Fruit fly (Drosophila melanogaster) whole organism, adult: ENCODE results near the gene CG31715.

Source experiments
- CG14711 ChIP-seq: fragments of 200-800 bp; sonication (Bioruptor generic); optimal IDR thresholded peaks from 2 replicates; lab custom pipeline; 2018; ENCODE audit warnings: missing biosample characterization, mild to moderate bottlenecking, missing genetic modification characterization, moderate library complexity
- CG33017 ChIP-seq: fragments of 200-800 bp; sonication (Bioruptor generic); optimal IDR thresholded peaks from 2 replicates; lab custom pipeline; 2018; ENCODE audit warnings: missing biosample characterization, mild to moderate bottlenecking, missing genetic modification characterization, moderate library complexity
- CG5204 ChIP-seq: fragments of 200-800 bp; sonication (Bioruptor generic); optimal IDR thresholded peaks from 2 replicates; lab custom pipeline; 2016; ENCODE audit warnings: missing biosample characterization, missing genetic modification characterization
- CG7101 ChIP-seq: fragments of 200-800 bp; sonication (Bioruptor generic); optimal IDR thresholded peaks from 2 replicates; lab custom pipeline; 2018; ENCODE audit warnings: missing biosample characterization, mild to moderate bottlenecking, missing genetic modification characterization, moderate library complexity
- Clk ChIP-seq: fragments of 200-800 bp; sonication (Bioruptor generic); optimal IDR thresholded peaks from 2 replicates; lab custom pipeline; 2017; ENCODE audit warnings: missing biosample characterization, missing genetic modification characterization
- Crg-1 ChIP-seq: fragments of 200-800 bp; sonication (Bioruptor generic); optimal IDR thresholded peaks from 2 replicates; lab custom pipeline; 2016; ENCODE audit warnings: missing biosample characterization, missing genetic modification characterization
- Hr96 ChIP-seq: fragments of 200-800 bp; sonication (Bioruptor generic); optimal IDR thresholded peaks from 2 replicates; lab custom pipeline; 2016; ENCODE audit warnings: missing biosample characterization, missing genetic modification characterization
- Mnt ChIP-seq: fragments of 200-800 bp; sonication (Bioruptor generic); optimal IDR thresholded peaks from 2 replicates; lab custom pipeline; 2016; ENCODE audit warnings: missing biosample characterization, mild to moderate bottlenecking, missing genetic modification characterization
- bab1 ChIP-seq: fragments of 200-800 bp; sonication (Bioruptor generic); optimal IDR thresholded peaks from 3 replicates; lab custom pipeline; 2019; ENCODE audit warnings: missing biosample characterization, mild to moderate bottlenecking, missing genetic modification characterization, moderate library complexity
- cic ChIP-seq: fragments of 200-800 bp; sonication (Bioruptor generic); optimal IDR thresholded peaks from 2 replicates; lab custom pipeline; 2017; ENCODE audit warnings: missing biosample characterization, mild to moderate bottlenecking, missing genetic modification characterization, moderate library complexity
- kay ChIP-seq: fragments of 200-800 bp; sonication (Bioruptor generic); peaks from one replicate; lab custom pipeline; 2016; ENCODE audit warnings: missing biosample characterization, missing genetic modification characterization, borderline replicate concordance
- ovo ChIP-seq: fragments of 200-800 bp; sonication (Bioruptor generic); optimal IDR thresholded peaks from 2 replicates; lab custom pipeline; 2016; ENCODE audit warnings: missing biosample characterization, missing genetic modification characterization
- pad ChIP-seq: fragments of 200-800 bp; sonication (Bioruptor generic); optimal IDR thresholded peaks from 3 replicates; lab custom pipeline; 2017; ENCODE audit warnings: missing biosample characterization, missing genetic modification characterization, mild to moderate bottlenecking, moderate library complexity, missing genetic modification reagents

DNA sequence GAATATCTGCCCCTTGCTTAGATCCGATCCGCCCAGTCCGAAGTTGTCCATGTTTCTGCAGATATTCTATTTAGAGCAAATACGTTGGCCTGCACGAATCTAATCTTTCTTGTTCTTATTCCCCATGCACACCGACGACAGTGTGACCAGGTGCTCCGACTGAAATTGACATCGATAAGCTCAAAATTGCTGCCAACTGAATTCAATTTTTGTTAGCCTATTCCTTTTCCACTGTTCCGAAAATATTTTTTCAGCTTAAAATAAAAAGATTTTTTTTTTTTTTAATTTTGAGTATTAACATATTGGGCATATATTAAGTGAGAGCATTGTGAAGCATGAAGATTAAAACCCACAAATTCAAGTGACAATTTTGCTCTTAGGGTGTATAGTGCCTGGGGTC, 37.6 kb upstream of the CG31715 start, which contains the start of gene nmd:
- peak; percentile 79 for TF ChIP-seq Mnt (GFP tag; lab: Kevin White, UChicago)
- no peak for TF ChIP-seq CG7101
- TF ChIP-seq Clk (GFP tag; lab: Kevin White, UChicago): no peak
- no peak for TF ChIP-seq pad (GFP tag; lab: Kevin White, UChicago)
- TF ChIP-seq Crg-1 (GFP tag; lab: Kevin White, UChicago): no peak
- peak; percentile 67 for TF ChIP-seq kay (GFP tag; lab: Kevin White, UChicago)
- peak; percentile 61 for TF ChIP-seq bab1 (GFP tag; lab: Kevin White, UChicago)
- TF ChIP-seq CG14711 (tag; lab: Kevin White, UChicago): peak; percentile 28
- TF ChIP-seq ovo (GFP tag; lab: Kevin White, UChicago): no peak
- peak; percentile 12 for TF ChIP-seq CG33017 (tag; lab: Kevin White, UChicago)
- TF ChIP-seq CG5204: no peak
- TF ChIP-seq cic: no peak
- no peak for TF ChIP-seq Hr96
